Worm (Caenorhabditis elegans): ENCODE measurements around the gene R10D12.10.
A peak's percentile ranks its signal among the peaks of the same experiment; 100 is the strongest.

R10D12.10 gene

ce11 chrV:13993478-13993877 is 35.3 kb upstream of the R10D12.10 start:
- no peak for TF ChIP-seq rcor-1 (GFP tag; IDR thresholded peaks at IDR 0.05)
- TF ChIP-seq nfyb-1 (GFP tag; IDR thresholded peaks at IDR 0.05) = no peak
- TF ChIP-seq F33H1.4 (GFP tag; IDR thresholded peaks at IDR 0.05) = no peak
- no peak for TF ChIP-seq gei-17 (GFP tag; optimal IDR thresholded peaks at IDR 0.05)
- TF ChIP-seq him-1 (tag; optimal IDR thresholded peaks at IDR 0.05) = no peak
- TF ChIP-seq pha-4 (tag; optimal IDR thresholded peaks at IDR 0.05) = no peak
- no peak for TF ChIP-seq rec-8 (tag; optimal IDR thresholded peaks at IDR 0.05)
- TF ChIP-seq nhr-120 (GFP tag; IDR thresholded peaks at IDR 0.05) = no peak
- no peak for TF ChIP-seq ztf-26 (tag; optimal IDR thresholded peaks at IDR 0.05)
- no peak for TF ChIP-seq lsl-1 (GFP tag; optimal IDR thresholded peaks at IDR 0.05)
- TF ChIP-seq mes-4 (tag; optimal IDR thresholded peaks at IDR 0.05) = no peak
- TF ChIP-seq mel-28 (tag; optimal IDR thresholded peaks at IDR 0.05; ENCODE audit: borderline replicate concordance) = no peak
- no peak for TF ChIP-seq nhr-179 (tag; optimal IDR thresholded peaks at IDR 0.05)
- no peak for TF ChIP-seq F37B4.10 (GFP tag; IDR thresholded peaks at IDR 0.05)
- TF ChIP-seq T07F8.4 (tag; optimal IDR thresholded peaks at IDR 0.05) = no peak
- TF ChIP-seq ZK185.1 (tag; optimal IDR thresholded peaks at IDR 0.05; ENCODE audit: poor library complexity, severe bottlenecking) = no peak
- no peak for TF ChIP-seq D2030.7 (GFP tag; IDR thresholded peaks at IDR 0.05)
- no peak for TF ChIP-seq lsy-27 (tag; optimal IDR thresholded peaks at IDR 0.05; ENCODE audit: borderline replicate concordance, insufficient read depth)
- no peak for TF ChIP-seq attf-5 (GFP tag; optimal IDR thresholded peaks at IDR 0.05)

- TF ChIP-seq bed-2 (GFP tag; IDR thresholded peaks at IDR 0.05) (no peak), ceh-27 (GFP tag; optimal IDR thresholded peaks at IDR 0.05) (no peak), nfya-2 (GFP tag; IDR thresholded peaks at IDR 0.05) (no peak), F10E7.11 (tag; optimal IDR thresholded peaks at IDR 0.05) (no peak), madf-10 (tag; optimal IDR thresholded peaks at IDR 0.05) (no peak), F33H1.4 (GFP tag; IDR thresholded peaks at IDR 0.05) (no peak), Y79H2A.3 (GFP tag; conservative IDR thresholded peaks at IDR 0.05) (no peak), T07F8.4 (tag; optimal IDR thresholded peaks at IDR 0.05) (no peak), madf-3 (GFP tag; IDR thresholded peaks at IDR 0.05) (no peak), B0019.2 (GFP tag; conservative IDR thresholded peaks at IDR 0.05) (no peak), tbp1 (GFP tag; optimal IDR thresholded peaks at IDR 0.05) (no peak), C17E4.6 (GFP tag; IDR thresholded peaks at IDR 0.05) (no peak), nhr-120 (GFP tag; IDR thresholded peaks at IDR 0.05) (no peak), hlh-26 (GFP tag; conservative IDR thresholded peaks at IDR 0.05) (no peak), ekl-4 (GFP tag; IDR thresholded peaks at IDR 0.05) (no peak)
These were observed 34.3 kb upstream of the R10D12.10 start, which contains the start of gene droe-4 for ce11 chrV:13992485-13992884. droe-4 (plus strand) TSS chrV:13992656.

- TF ChIP-seq hmg-1.2 (GFP tag; IDR thresholded peaks at IDR 0.05) (peak; percentile 34; the same call in 1 of the 2 replicates), snpc-1.1 (tag; optimal IDR thresholded peaks at IDR 0.05; ENCODE audit: insufficient read depth) (peak; percentile 77), snpc-4 (GFP tag; optimal IDR thresholded peaks at IDR 0.05) (peak; percentile 32), snpc-4 (tag; optimal IDR thresholded peaks at IDR 0.05) (peak in 3 of 4 experiments; percentile 58 to 90 (median 89)), snpc-3.4 (tag; optimal IDR thresholded peaks at IDR 0.05) (peak; percentile 27)
These were observed 33.9 kb upstream of the R10D12.10 start for ce11 chrV:13992017-13992416.

Measured in whole organism, young adult.